Fruit fly (Drosophila melanogaster) whole organism, wandering third instar larva: ENCODE results near the gene CG12715.
A peak's percentile ranks its signal among the peaks of the same experiment; 100 is the strongest.

Experiments used
- Abd-B ChIP-seq: fragments of >200 bp; optimal IDR thresholded peaks from 2 replicates; lab custom pipeline; 2017; ENCODE audit warnings: missing biosample characterization, missing genetic modification characterization
- CG32264 ChIP-seq: fragments of 200-800 bp; sonication (Bioruptor generic); optimal IDR thresholded peaks from 2 replicates; lab custom pipeline; 2016; ENCODE audit warnings: missing biosample characterization, missing genetic modification characterization
- CG9705 ChIP-seq: fragments of 200-800 bp; sonication (Bioruptor generic); optimal IDR thresholded peaks from 2 replicates; lab custom pipeline; 2018; ENCODE audit warnings: missing biosample characterization, mild to moderate bottlenecking, missing genetic modification characterization
- CrebA ChIP-seq: fragments of 200-800 bp; sonication (Bioruptor generic); optimal IDR thresholded peaks from 2 replicates; lab custom pipeline; 2016; ENCODE audit warnings: missing biosample characterization, mild to moderate bottlenecking, missing genetic modification characterization, borderline replicate concordance
- Dfd ChIP-seq: fragments of >200 bp; optimal IDR thresholded peaks from 2 replicates; lab custom pipeline; 2017; ENCODE audit warnings: missing biosample characterization, missing genetic modification characterization
- Dif ChIP-seq: fragments of 200-275, 200-300 bp; sonication (Bioruptor generic); optimal IDR thresholded peaks from 2 replicates; lab custom pipeline; 2018; ENCODE audit warnings: missing biosample characterization, missing genetic modification characterization; ENCODE audit not compliant: partially characterized antibody
- GATAd ChIP-seq: sonication (Bioruptor generic); optimal IDR thresholded peaks from 2 replicates; lab custom pipeline; 2016; ENCODE audit warnings: missing biosample characterization, missing genetic modification characterization
- HLH106 ChIP-seq: fragments of 200-800 bp; optimal IDR thresholded peaks from 3 replicates; lab custom pipeline; 2019; ENCODE audit warnings: missing biosample characterization, mild to moderate bottlenecking, missing genetic modification characterization, moderate library complexity
- Hnf4 ChIP-seq: fragments of 200-800 bp; sonication (Bioruptor generic); optimal IDR thresholded peaks from 2 replicates; lab custom pipeline; 2016; ENCODE audit warnings: missing biosample characterization, mild to moderate bottlenecking, missing genetic modification characterization
- Hr78 ChIP-seq: fragments of >200 bp; optimal IDR thresholded peaks from 2 replicates; lab custom pipeline; 2017; ENCODE audit warnings: missing biosample characterization, missing genetic modification characterization
- Hr83 ChIP-seq: fragments of 200-300 bp; sonication (Bioruptor generic); optimal IDR thresholded peaks from 2 replicates; lab custom pipeline; 2016; ENCODE audit warnings: missing biosample characterization, mild to moderate bottlenecking, missing genetic modification characterization, moderate library complexity; ENCODE audit not compliant: poor library complexity, severe bottlenecking
- Jra ChIP-seq: sonication (Bioruptor generic); optimal IDR thresholded peaks from 2 replicates; lab custom pipeline; 2016; ENCODE audit warnings: missing biosample characterization, missing genetic modification characterization
- Mio ChIP-seq: sonication (Bioruptor generic); optimal IDR thresholded peaks from 2 replicates; lab custom pipeline; 2016; ENCODE audit warnings: missing biosample characterization, missing genetic modification characterization
- Myc ChIP-seq: fragments of >200 bp; optimal IDR thresholded peaks from 2 replicates; lab custom pipeline; 2017
- N ChIP-seq: fragments of >200 bp; optimal IDR thresholded peaks from 2 replicates; lab custom pipeline; 2018; ENCODE audit warnings: missing biosample characterization, missing external identifiers, missing genetic modification characterization
- OdsH ChIP-seq: fragments of 200-800 bp; sonication (Bioruptor generic); optimal IDR thresholded peaks from 2 replicates; lab custom pipeline; 2016; ENCODE audit warnings: missing biosample characterization, mild to moderate bottlenecking, missing genetic modification characterization
- Rel ChIP-seq, 2 experiments: fragments of 200-800 bp; sonication (Bioruptor generic) in 1 of 2; optimal IDR thresholded peaks; 2 replicates in 1 of 2; 3 replicates in 1 of 2; lab custom pipeline; 2016 to 2019; ENCODE audit warnings: mild to moderate bottlenecking in 2 of 2, missing biosample characterization in 2 of 2, missing genetic modification characterization in 2 of 2, moderate library complexity in 1 of 2
- Sp1 ChIP-seq: fragments of 200-800 bp; sonication (Bioruptor generic); optimal IDR thresholded peaks from 3 replicates; lab custom pipeline; 2019; ENCODE audit warnings: missing biosample characterization, mild to moderate bottlenecking, missing genetic modification characterization, moderate library complexity
- Vsx2 ChIP-seq: fragments of 200-300, 225-300 bp; sonication (Bioruptor generic); optimal IDR thresholded peaks from 2 replicates; lab custom pipeline; 2018; ENCODE audit warnings: missing biosample characterization, missing genetic modification characterization; ENCODE audit not compliant: partially characterized antibody
- br ChIP-seq: fragments of 200-800 bp; sonication (Bioruptor generic); optimal IDR thresholded peaks from 2 replicates; lab custom pipeline; 2016; ENCODE audit warnings: missing biosample characterization, missing genetic modification characterization
- brk ChIP-seq: fragments of 200-800 bp; sonication (Bioruptor generic); optimal IDR thresholded peaks from 2 replicates; lab custom pipeline; 2016; ENCODE audit warnings: missing biosample characterization, mild to moderate bottlenecking, missing genetic modification characterization
- dl ChIP-seq, 2 experiments: fragments of 175-275, 200-275 bp in 1 of 2; fragments of 200-275 bp in 1 of 2; sonication (Bioruptor generic); optimal IDR thresholded peaks; lab custom pipeline; 2018; ENCODE audit warnings: mild to moderate bottlenecking in 2 of 2, missing biosample characterization in 2 of 2, missing genetic modification characterization in 2 of 2, moderate library complexity in 2 of 2; ENCODE audit not compliant: partially characterized antibody in 2 of 2, insufficient read depth in 1 of 2
- dmrt93B ChIP-seq: fragments of 200-800 bp; sonication (Bioruptor generic); optimal IDR thresholded peaks from 2 replicates; lab custom pipeline; 2018; ENCODE audit warnings: missing biosample characterization, mild to moderate bottlenecking, missing genetic modification characterization
- dsf ChIP-seq: sonication (Bioruptor generic); optimal IDR thresholded peaks from 2 replicates; lab custom pipeline; 2016; ENCODE audit warnings: missing biosample characterization, missing genetic modification characterization, borderline replicate concordance
- ey ChIP-seq: fragments of 200-800 bp; sonication (Bioruptor generic); optimal IDR thresholded peaks from 2 replicates; lab custom pipeline; 2016; ENCODE audit warnings: missing biosample characterization, missing genetic modification characterization
- foxo ChIP-seq, 2 experiments: fragments of 200-800 bp; sonication (Bioruptor generic); optimal IDR thresholded peaks; 2 replicates in 1 of 2; 3 replicates in 1 of 2; lab custom pipeline; 2016 to 2017; ENCODE audit warnings: missing biosample characterization in 2 of 2, missing genetic modification characterization in 2 of 2
- fru ChIP-seq: fragments of 200-800 bp; sonication (Bioruptor generic); optimal IDR thresholded peaks from 3 replicates; lab custom pipeline; 2016; ENCODE audit warnings: missing biosample characterization, mild to moderate bottlenecking, missing genetic modification characterization
- h ChIP-seq: fragments of 200-800 bp; sonication (Bioruptor generic); optimal IDR thresholded peaks from 3 replicates; lab custom pipeline; 2016; ENCODE audit warnings: missing biosample characterization, mild to moderate bottlenecking, missing genetic modification characterization
- jim ChIP-seq: fragments of 175-275, 200-325 bp; sonication (Bioruptor generic); optimal IDR thresholded peaks from 2 replicates; lab custom pipeline; 2016; ENCODE audit warnings: missing biosample characterization, mild to moderate bottlenecking, missing genetic modification characterization
- lola ChIP-seq: fragments of >200 bp; optimal IDR thresholded peaks from 2 replicates; lab custom pipeline; 2017; ENCODE audit warnings: missing biosample characterization, missing genetic modification characterization
- pan ChIP-seq: fragments of >200 bp; optimal IDR thresholded peaks from 2 replicates; lab custom pipeline; 2017
- psq ChIP-seq: fragments of 200-800 bp; sonication (Bioruptor generic); optimal IDR thresholded peaks from 3 replicates; lab custom pipeline; 2017; ENCODE audit warnings: missing biosample characterization, mild to moderate bottlenecking, missing genetic modification characterization, moderate library complexity
- rgr ChIP-seq: fragments of 200-800 bp; sonication (Bioruptor generic); optimal IDR thresholded peaks from 3 replicates; lab custom pipeline; 2016; ENCODE audit warnings: missing biosample characterization, mild to moderate bottlenecking, missing genetic modification characterization
- sage ChIP-seq: fragments of 200-800 bp; sonication (Bioruptor generic); optimal IDR thresholded peaks from 2 replicates; lab custom pipeline; 2016; ENCODE audit warnings: missing biosample characterization, mild to moderate bottlenecking, missing genetic modification characterization
- sv ChIP-seq: fragments of 200-800 bp; sonication (Bioruptor generic); optimal IDR thresholded peaks from 3 replicates; lab custom pipeline; 2016; ENCODE audit warnings: missing biosample characterization, missing genetic modification characterization
- tai ChIP-seq: sonication (Bioruptor generic); optimal IDR thresholded peaks from 2 replicates; lab custom pipeline; 2016; ENCODE audit warnings: missing biosample characterization, missing genetic modification characterization
- usp ChIP-seq: fragments of >200 bp; optimal IDR thresholded peaks from 2 replicates; lab custom pipeline; 2017; ENCODE audit warnings: missing biosample characterization, missing genetic modification characterization
- woc ChIP-seq: sonication (Bioruptor generic); optimal IDR thresholded peaks from 2 replicates; lab custom pipeline; 2016; ENCODE audit warnings: missing biosample characterization, mild to moderate bottlenecking, missing genetic modification characterization

Gene CG12715

DNA sequence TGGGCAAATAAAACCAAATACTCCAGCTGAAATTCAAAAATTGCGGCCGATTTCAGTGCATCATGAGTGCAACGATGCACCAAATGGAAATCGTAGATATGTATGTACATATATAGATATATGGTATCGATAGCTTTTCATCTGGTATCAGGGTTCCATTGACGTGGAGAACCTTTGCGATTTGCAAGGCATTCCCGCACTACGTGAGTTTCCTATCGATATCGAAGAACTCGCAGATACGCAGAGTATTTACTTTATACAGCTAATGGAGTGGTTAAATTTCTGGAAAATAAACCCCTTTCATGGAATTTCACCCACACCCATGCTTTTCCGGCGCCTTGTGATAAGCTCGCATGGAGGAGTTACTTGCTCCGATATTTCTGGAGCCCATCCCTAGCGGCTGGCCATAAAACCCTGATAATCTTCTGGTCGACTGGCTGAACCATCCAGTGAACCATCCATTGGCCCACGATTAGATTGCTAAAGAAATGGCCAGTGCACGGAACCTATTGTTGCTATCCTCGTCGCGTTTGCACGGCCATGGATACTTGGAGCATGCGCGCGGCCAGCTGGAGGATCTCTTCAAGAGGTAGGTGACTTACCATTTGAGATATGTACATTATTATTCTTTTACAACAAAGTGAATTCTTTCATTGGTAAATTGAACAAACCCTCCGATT lies 39.1 kb upstream of the CG12715 start, which contains the start of gene CG2200:
TSS of gene CG2200 (plus strand) at position 215 of the 680 bp plus-strand sequence.
- TF ChIP-seq sage (GFP tag; lab: Kevin White, UChicago) (peak; percentile 42), HLH106 (peak; percentile 73), psq (GFP tag; lab: Kevin White, UChicago) (peak; percentile 63), Mio (no peak), ey (GFP tag; lab: Kevin White, UChicago) (peak; percentile 76), Hr78 (GFP tag; lab: Kevin White, UChicago) (no peak), Myc (lab: Kevin White, UChicago) (no peak), fru (peak; percentile 90), CG32264 (peak; percentile 35), Jra (peak; percentile 76), tai (GFP tag; lab: Kevin White, UChicago) (no peak), OdsH (GFP tag; lab: Kevin White, UChicago) (peak; percentile 61), dl (GFP tag; optimal IDR thresholded peaks at IDR 0.05; lab: Kevin White, UChicago; ENCODE audit: insufficient read depth in 1 of 2, partially characterized antibody in 2 of 2) (no peak), CG9705 (GFP tag; lab: Kevin White, UChicago) (peak; percentile 54), CrebA (GFP tag; lab: Kevin White, UChicago) (no peak), usp (GFP tag; lab: Kevin White, UChicago) (no peak), pan (lab: Kevin White, UChicago) (no peak), Dfd (GFP tag; lab: Kevin White, UChicago) (no peak), Vsx2 (no peak), rgr (GFP tag; lab: Kevin White, UChicago) (peak; percentile 83), lola (GFP tag; lab: Kevin White, UChicago) (no peak), dsf (no peak), Dif (no peak), br (GFP tag; lab: Kevin White, UChicago) (peak; percentile 75), Hr83 (GFP tag; lab: Kevin White, UChicago) (peak; percentile 59), h (GFP tag; lab: Kevin White, UChicago) (peak; percentile 82), GATAd (GFP tag; lab: Kevin White, UChicago) (peak; percentile 39), N (GFP tag; lab: Kevin White, UChicago) (no peak), woc (GFP tag; lab: Kevin White, UChicago) (peak; percentile 48), dmrt93B (peak; percentile 30), brk (GFP tag; lab: Kevin White, UChicago) (peak; percentile 51), Hnf4 (GFP tag; lab: Kevin White, UChicago) (peak; percentile 81), Abd-B (no peak), foxo (GFP tag; optimal IDR thresholded peaks at IDR 0.05; lab: Kevin White, UChicago) (peak in 1 of 2 experiments; percentile 84), jim (no peak), sv (no peak), Rel (GFP tag; optimal IDR thresholded peaks at IDR 0.05; lab: Kevin White, UChicago) (no peak), Rel (tag; optimal IDR thresholded peaks at IDR 0.05; lab: Kevin White, UChicago) (peak; percentile 42), Sp1 (GFP tag; lab: Kevin White, UChicago) (peak; percentile 71)

DNA sequence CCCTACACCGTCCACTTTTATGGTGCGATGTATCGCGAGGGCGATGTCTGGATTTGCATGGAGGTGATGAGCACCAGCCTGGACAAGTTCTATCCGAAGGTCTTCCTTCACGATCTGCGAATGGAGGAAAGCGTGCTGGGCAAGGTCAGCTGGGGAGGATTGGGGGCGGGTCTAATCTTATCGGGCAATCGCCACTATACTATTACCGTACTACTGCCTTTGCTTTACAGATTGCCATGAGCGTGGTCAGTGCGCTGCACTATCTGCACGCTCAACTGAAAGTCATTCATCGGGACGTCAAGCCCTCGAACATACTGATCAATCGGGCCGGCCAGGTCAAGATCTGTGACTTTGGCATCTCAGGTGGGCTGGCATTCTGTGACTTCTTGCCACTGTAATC lies 36.7 kb upstream of the CG12715 start:
- TF ChIP-seq Hr83 (GFP tag; lab: Kevin White, UChicago) (no peak), lola (GFP tag; lab: Kevin White, UChicago) (no peak), CrebA (GFP tag; lab: Kevin White, UChicago) (no peak), psq (GFP tag; lab: Kevin White, UChicago) (no peak), Myc (lab: Kevin White, UChicago) (no peak), br (GFP tag; lab: Kevin White, UChicago) (no peak), h (GFP tag; lab: Kevin White, UChicago) (no peak), ey (GFP tag; lab: Kevin White, UChicago) (no peak), jim (no peak), Hnf4 (GFP tag; lab: Kevin White, UChicago) (no peak)
